Worm (Caenorhabditis elegans) whole organism, early embryonic: ENCODE results near the gene cnc-8.

ENCODE experiments used
- B0310.2 ChIP-seq: sonication (generic microtip); optimal IDR thresholded peaks from 2 replicates; lab custom pipeline; 2016; ENCODE audit warnings: mild to moderate bottlenecking, missing genetic modification characterization, missing compliant biosample characterization
- aly-1 ChIP-seq: sonication (generic microtip); optimal IDR thresholded peaks from 2 replicates; lab custom pipeline; 2016; ENCODE audit warnings: missing genetic modification characterization, missing compliant biosample characterization
- hmg-4 ChIP-seq: fragments of 200-800 bp; sonication (Bioruptor generic); optimal IDR thresholded peaks from 2 replicates; lab custom pipeline; 2018; ENCODE audit warnings: mild to moderate bottlenecking, missing genetic modification characterization, missing compliant biosample characterization

DNA sequence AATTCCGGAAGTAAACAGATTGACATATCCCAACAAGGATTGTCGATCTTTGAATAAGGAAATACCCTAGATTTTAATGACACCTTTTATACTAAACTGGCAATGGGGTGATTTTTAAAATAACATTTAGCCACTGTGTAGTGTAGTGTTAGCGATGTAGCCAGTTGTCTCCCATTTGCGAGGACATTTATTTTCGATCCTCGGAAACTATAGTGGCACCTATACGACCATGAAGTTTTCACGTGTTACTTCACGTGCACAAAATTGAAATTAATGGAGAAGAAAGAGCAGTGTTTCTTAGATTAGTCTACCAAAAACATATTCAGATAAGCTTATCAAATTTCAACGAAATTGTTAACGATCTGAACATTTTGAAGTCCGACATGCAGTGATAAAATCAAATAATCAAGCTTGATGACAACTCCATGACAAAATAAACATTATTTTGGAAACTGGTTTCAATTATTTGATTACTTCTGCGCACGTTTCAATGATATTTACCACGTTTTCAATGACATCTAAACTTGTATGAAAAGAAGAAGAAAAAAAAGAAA, 27.0 kb downstream of the cnc-8 start, which contains the start of gene R07E3.4:
- no peak for TF ChIP-seq hmg-4 (GFP tag; lab: Kevin White, UChicago)
- TF ChIP-seq B0310.2 (tag; lab: Kevin White, UChicago): no peak
- no peak for TF ChIP-seq aly-1 (tag; lab: Kevin White, UChicago)
